Worm (Caenorhabditis elegans): Measurements from ENCODE around the gene srt-53.

srt-53 gene

ce11 chrV:7955168-7955567 lies 15.0 kb upstream of the srt-53 start, which contains the start of gene F26D11.12:
F26D11.12 (minus strand) TSS chrV:7955312.
- TF ChIP-seq him-1 (tag; optimal IDR thresholded peaks at IDR 0.05) (no peak), W03F9.2 (tag; optimal IDR thresholded peaks at IDR 0.05) (peak; percentile 5)

- TF ChIP-seq dao-5 (tag; optimal IDR thresholded peaks at IDR 0.05) (no peak), him-1 (tag; optimal IDR thresholded peaks at IDR 0.05) (no peak), W03F9.2 (tag; optimal IDR thresholded peaks at IDR 0.05) (no peak)
Observed at ce11 chrV:7954552-7954951, 14.4 kb upstream of the srt-53 start, which contains the start of gene F26D11.13. F26D11.13 (minus strand) TSS chrV:7954652.

- TF ChIP-seq W03F9.2 (tag; optimal IDR thresholded peaks at IDR 0.05) (no peak), him-1 (tag; optimal IDR thresholded peaks at IDR 0.05) (no peak), dao-5 (tag; optimal IDR thresholded peaks at IDR 0.05) (no peak)
Observed at ce11 chrV:7952855-7953254, 12.7 kb upstream of the srt-53 start, which contains the start of gene clec-216. clec-216 (minus strand) TSS chrV:7952955.

ce11 chrV:7946229-7946628 lies 6.0 kb upstream of the srt-53 start:
- TF ChIP-seq him-1 (tag; optimal IDR thresholded peaks at IDR 0.05) (no peak), dao-5 (tag; optimal IDR thresholded peaks at IDR 0.05) (no peak), W03F9.2 (tag; optimal IDR thresholded peaks at IDR 0.05) (no peak)

ce11 chrV:7943568-7943967 lies 3.4 kb upstream of the srt-53 start, which contains the start of gene Y97E10B.1:
Y97E10B.1 (plus strand) TSS chrV:7943868.
- no peak for TF ChIP-seq W03F9.2 (tag; optimal IDR thresholded peaks at IDR 0.05)
- no peak for TF ChIP-seq dao-5 (tag; optimal IDR thresholded peaks at IDR 0.05)
- no peak for TF ChIP-seq him-1 (tag; optimal IDR thresholded peaks at IDR 0.05)

ce11 chrV:7937152-7937551 lies 3.0 kb downstream of the srt-53 start, which contains the start of gene srsx-3:
srsx-3 (minus strand) TSS chrV:7937252.
- TF ChIP-seq W03F9.2 (tag; optimal IDR thresholded peaks at IDR 0.05) (no peak), dao-5 (tag; optimal IDR thresholded peaks at IDR 0.05) (no peak), him-1 (tag; optimal IDR thresholded peaks at IDR 0.05) (no peak)

- TF ChIP-seq him-1 (tag; optimal IDR thresholded peaks at IDR 0.05), result no peak
- TF ChIP-seq W03F9.2 (tag; optimal IDR thresholded peaks at IDR 0.05), result no peak
- no peak for TF ChIP-seq dao-5 (tag; optimal IDR thresholded peaks at IDR 0.05)
Observed at ce11 chrV:7932998-7933397, 7.2 kb downstream of the srt-53 start, which contains the start of gene ncx-10. ncx-10 (minus strand) TSS chrV:7933098.

- TF ChIP-seq W03F9.2 (tag; optimal IDR thresholded peaks at IDR 0.05), result no peak
- no peak for TF ChIP-seq him-1 (tag; optimal IDR thresholded peaks at IDR 0.05)
- no peak for TF ChIP-seq dao-5 (tag; optimal IDR thresholded peaks at IDR 0.05)
Observed at ce11 chrV:7928660-7929059, 11.5 kb downstream of the srt-53 start, which contains the start of gene srsx-5. srsx-5 (plus strand) TSS chrV:7928960.

- no peak for TF ChIP-seq him-1 (tag; optimal IDR thresholded peaks at IDR 0.05)
- TF ChIP-seq dao-5 (tag; optimal IDR thresholded peaks at IDR 0.05), result no peak
- TF ChIP-seq W03F9.2 (tag; optimal IDR thresholded peaks at IDR 0.05), result no peak
Observed at ce11 chrV:7926784-7927183, 13.4 kb downstream of the srt-53 start, which contains the start of gene srsx-6. srsx-6 (plus strand) TSS chrV:7927084.

- TF ChIP-seq dao-5 (tag; optimal IDR thresholded peaks at IDR 0.05) (no peak), W03F9.2 (tag; optimal IDR thresholded peaks at IDR 0.05) (no peak), him-1 (tag; optimal IDR thresholded peaks at IDR 0.05) (no peak)
Observed at ce11 chrV:7925483-7925882, 14.7 kb downstream of the srt-53 start, which contains the start of gene srsx-7. srsx-7 (plus strand) TSS chrV:7925783.

- TF ChIP-seq him-1 (tag; optimal IDR thresholded peaks at IDR 0.05) (no peak), W03F9.2 (tag; optimal IDR thresholded peaks at IDR 0.05) (no peak), dao-5 (tag; optimal IDR thresholded peaks at IDR 0.05) (no peak)
Observed at ce11 chrV:7908431-7908830, 31.8 kb downstream of the srt-53 start.

ce11 chrV:7904389-7904788 lies 35.8 kb downstream of the srt-53 start:
- TF ChIP-seq W03F9.2 (tag; optimal IDR thresholded peaks at IDR 0.05) (no peak), dao-5 (tag; optimal IDR thresholded peaks at IDR 0.05) (no peak), him-1 (tag; optimal IDR thresholded peaks at IDR 0.05) (no peak)

ce11 chrV:7901222-7901621 lies 39.0 kb downstream of the srt-53 start:
- TF ChIP-seq him-1 (tag; optimal IDR thresholded peaks at IDR 0.05) (no peak), W03F9.2 (tag; optimal IDR thresholded peaks at IDR 0.05) (no peak), dao-5 (tag; optimal IDR thresholded peaks at IDR 0.05) (no peak)

ce11 chrV:7899761-7900160 lies 40.4 kb downstream of the srt-53 start, which contains the start of gene F40A3.7:
F40A3.7 (minus strand) TSS chrV:7899861.
- no peak for TF ChIP-seq dao-5 (tag; optimal IDR thresholded peaks at IDR 0.05)
- no peak for TF ChIP-seq W03F9.2 (tag; optimal IDR thresholded peaks at IDR 0.05)
- TF ChIP-seq him-1 (tag; optimal IDR thresholded peaks at IDR 0.05), result no peak

- TF ChIP-seq him-1 (tag; optimal IDR thresholded peaks at IDR 0.05) (no peak), W03F9.2 (tag; optimal IDR thresholded peaks at IDR 0.05) (no peak), dao-5 (tag; optimal IDR thresholded peaks at IDR 0.05) (no peak)
Observed at ce11 chrV:7893812-7894381, 46.3 kb downstream of the srt-53 start, which contains the start of gene F40A3.6. F40A3.6 (minus strand) TSS chrV:7893862.
